Worm (Caenorhabditis elegans) whole organism, mixed stage, embryonic: ENCODE data around the gene T05G5.5.

Experiments used
- blmp-1 ChIP-seq: fragments of 150-350 bp; optimal IDR thresholded peaks from 2 replicates; lab custom pipeline; 2014; ENCODE audit warnings: missing biosample characterization, missing genetic modification characterization
- snpc-4 ChIP-seq: fragments of 150-350 bp; optimal IDR thresholded peaks from 2 replicates; lab custom pipeline; 2014; ENCODE audit warnings: missing biosample characterization, missing genetic modification characterization
- tbx-8 ChIP-seq: fragments of 200-800 bp; sonication (Bioruptor generic); optimal IDR thresholded peaks from 2 replicates; lab custom pipeline; 2018; ENCODE audit warnings: mild to moderate bottlenecking, missing genetic modification characterization, moderate library complexity, missing compliant biosample characterization
- unc-39 ChIP-seq: fragments of 150-350 bp; optimal IDR thresholded peaks from 2 replicates; lab custom pipeline; 2014; ENCODE audit warnings: missing biosample characterization, missing genetic modification characterization

DNA sequence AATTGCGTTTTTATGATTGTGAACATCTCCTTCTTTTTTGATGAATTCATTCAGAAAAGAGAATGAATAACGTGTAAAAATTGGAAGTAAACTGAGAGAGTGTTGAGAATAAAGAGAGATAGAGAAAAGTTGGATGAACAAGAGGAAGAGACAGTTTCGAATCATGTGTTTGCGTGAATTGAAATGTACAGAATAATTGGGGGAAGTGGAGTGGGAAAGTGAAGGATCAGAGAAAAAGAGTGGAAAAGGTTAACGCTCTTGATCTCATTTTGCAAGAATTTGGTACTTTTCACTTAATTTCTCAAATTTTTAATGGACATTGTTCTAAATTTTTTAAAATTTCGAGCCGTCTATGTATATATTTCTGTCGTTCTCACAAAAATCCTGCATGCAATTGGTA lies 17.9 kb downstream of the T05G5.5 start:
- TF ChIP-seq blmp-1 (tag; lab: Kevin White, UChicago), result no peak
- no peak for TF ChIP-seq tbx-8
- no peak for TF ChIP-seq unc-39
- TF ChIP-seq snpc-4 (tag; lab: Kevin White, UChicago), result no peak
